Worm (Caenorhabditis elegans) whole organism, early embryonic: ENCODE results near the gene gst-42.

Source experiments
- B0310.2 ChIP-seq: sonication (generic microtip); optimal IDR thresholded peaks from 2 replicates; lab custom pipeline; 2016; ENCODE audit warnings: mild to moderate bottlenecking, missing genetic modification characterization, missing compliant biosample characterization
- F13C5.2 ChIP-seq: sonication (generic microtip); optimal IDR thresholded peaks from 2 replicates; lab custom pipeline; 2017; ENCODE audit warnings: mild to moderate bottlenecking, missing genetic modification characterization, inconsistent platforms, missing compliant biosample characterization
- aly-1 ChIP-seq: sonication (generic microtip); optimal IDR thresholded peaks from 2 replicates; lab custom pipeline; 2016; ENCODE audit warnings: missing genetic modification characterization, missing compliant biosample characterization
- ama-1 ChIP-seq: fragments of 150-350 bp; optimal IDR thresholded peaks from 2 replicates; lab custom pipeline; 2014
- ceh-36 ChIP-seq: sonication (generic microtip); optimal IDR thresholded peaks from 2 replicates; lab custom pipeline; 2016; ENCODE audit warnings: missing genetic modification characterization, inconsistent platforms, missing compliant biosample characterization
- flt-1 ChIP-seq: fragments of 200-800 bp; sonication (Bioruptor generic); IDR thresholded peaks from 2 replicates; pipeline ENCODE4 v1.3.6; 2022; ENCODE audit warnings: missing genetic modification characterization, missing compliant biosample characterization
- hmbx-1 ChIP-seq: sonication (generic microtip); optimal IDR thresholded peaks from 2 replicates; lab custom pipeline; 2016; ENCODE audit warnings: mild to moderate bottlenecking, missing genetic modification characterization, missing compliant biosample characterization
- hmg-4 ChIP-seq: fragments of 200-800 bp; sonication (Bioruptor generic); optimal IDR thresholded peaks from 2 replicates; lab custom pipeline; 2018; ENCODE audit warnings: mild to moderate bottlenecking, missing genetic modification characterization, missing compliant biosample characterization
- hnd-1 ChIP-seq: sonication (generic microtip); optimal IDR thresholded peaks from 2 replicates; lab custom pipeline; 2016; ENCODE audit warnings: missing genetic modification characterization, missing compliant biosample characterization
- pes-1 ChIP-seq: fragments of 200-800 bp; sonication (Bioruptor generic); IDR thresholded peaks from 2 replicates; pipeline ENCODE4 v1.3.6; 2022; ENCODE audit warnings: missing genetic modification reagents, missing genetic modification characterization, missing compliant biosample characterization
- scrt-1 ChIP-seq: fragments of 200-800 bp; sonication (Bioruptor generic); IDR thresholded peaks from 2 replicates; pipeline ENCODE4 v1.3.6; 2022; ENCODE audit warnings: missing genetic modification characterization, missing compliant biosample characterization
- sea-1 ChIP-seq: fragments of 200-800 bp; sonication (Bioruptor generic); conservative IDR thresholded peaks from 2 replicates; pipeline ENCODE4 v1.3.6; 2022; ENCODE audit warnings: missing genetic modification characterization, missing compliant biosample characterization
- tbx-37 ChIP-seq: fragments of 200-800 bp; sonication (Bioruptor generic); conservative IDR thresholded peaks from 2 replicates; pipeline ENCODE4 v1.3.6; 2022; ENCODE audit warnings: missing genetic modification reagents, missing genetic modification characterization, missing compliant biosample characterization
- tra-4 ChIP-seq: sonication (generic microtip); optimal IDR thresholded peaks from 2 replicates; lab custom pipeline; 2017; ENCODE audit warnings: missing genetic modification characterization, missing compliant biosample characterization

DNA sequence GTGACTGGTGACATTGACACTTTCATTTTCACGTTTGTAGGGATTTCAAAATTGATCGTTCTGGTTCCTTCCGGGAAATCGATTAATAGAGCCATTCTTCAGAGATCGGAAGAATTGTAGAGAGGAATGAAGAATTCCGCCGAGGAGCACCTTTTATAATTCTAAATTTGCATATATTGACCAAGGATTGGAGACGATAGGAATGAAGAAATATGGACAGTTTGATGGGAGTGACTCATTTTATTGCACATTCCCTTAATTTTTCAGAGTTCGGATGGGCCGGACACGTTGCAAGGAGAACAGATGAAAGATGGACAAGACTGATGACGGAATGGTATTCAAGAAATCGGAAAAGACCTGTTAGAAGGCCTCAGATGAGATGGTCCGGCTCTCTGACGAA lies 27.5 kb downstream of the gst-42 start, which contains the start of gene C44C10.15:
- TF ChIP-seq ama-1 (lab: Kevin White, UChicago) (no peak), ceh-36 (tag; lab: Kevin White, UChicago) (no peak), flt-1 (GFP tag; lab: Robert Waterston, UW) (no peak), aly-1 (tag; lab: Kevin White, UChicago) (no peak), F13C5.2 (tag; lab: Kevin White, UChicago) (no peak), sea-1 (GFP tag; lab: Robert Waterston, UW) (no peak), pes-1 (no peak), scrt-1 (no peak), hnd-1 (tag; lab: Kevin White, UChicago) (no peak), tra-4 (tag; lab: Kevin White, UChicago) (no peak), B0310.2 (no peak), tbx-37 (no peak), hmbx-1 (tag; lab: Kevin White, UChicago) (no peak), hmg-4 (GFP tag; lab: Kevin White, UChicago) (no peak)
